Fruit fly (Drosophila melanogaster) whole organism, adult: Measurements from ENCODE around the gene CG42538.

Experiments used
- CG11617 ChIP-seq: fragments of 200-800 bp; sonication (Bioruptor generic); optimal IDR thresholded peaks from 2 replicates; lab custom pipeline; 2017; ENCODE audit warnings: mild to moderate bottlenecking, missing biosample characterization, missing genetic modification reagents, missing genetic modification characterization
- CG14711 ChIP-seq: fragments of 200-800 bp; sonication (Bioruptor generic); optimal IDR thresholded peaks from 2 replicates; lab custom pipeline; 2018; ENCODE audit warnings: missing biosample characterization, mild to moderate bottlenecking, missing genetic modification characterization, moderate library complexity
- CG33017 ChIP-seq: fragments of 200-800 bp; sonication (Bioruptor generic); optimal IDR thresholded peaks from 2 replicates; lab custom pipeline; 2018; ENCODE audit warnings: missing biosample characterization, mild to moderate bottlenecking, missing genetic modification characterization, moderate library complexity
- CG5204 ChIP-seq: fragments of 200-800 bp; sonication (Bioruptor generic); optimal IDR thresholded peaks from 2 replicates; lab custom pipeline; 2016; ENCODE audit warnings: missing biosample characterization, missing genetic modification characterization
- Clk ChIP-seq: fragments of 200-800 bp; sonication (Bioruptor generic); optimal IDR thresholded peaks from 2 replicates; lab custom pipeline; 2017; ENCODE audit warnings: missing biosample characterization, missing genetic modification characterization
- Crg-1 ChIP-seq: fragments of 200-800 bp; sonication (Bioruptor generic); optimal IDR thresholded peaks from 2 replicates; lab custom pipeline; 2016; ENCODE audit warnings: missing biosample characterization, missing genetic modification characterization
- Hr96 ChIP-seq: fragments of 200-800 bp; sonication (Bioruptor generic); optimal IDR thresholded peaks from 2 replicates; lab custom pipeline; 2016; ENCODE audit warnings: missing biosample characterization, missing genetic modification characterization
- bab1 ChIP-seq: fragments of 200-800 bp; sonication (Bioruptor generic); optimal IDR thresholded peaks from 3 replicates; lab custom pipeline; 2019; ENCODE audit warnings: missing biosample characterization, mild to moderate bottlenecking, missing genetic modification characterization, moderate library complexity
- cnc ChIP-seq, 2 experiments: fragments of >200 bp; optimal IDR thresholded peaks; 2 replicates each; lab custom pipeline; 2017
- kay ChIP-seq: fragments of 200-800 bp; sonication (Bioruptor generic); peaks from one replicate; lab custom pipeline; 2016; ENCODE audit warnings: missing biosample characterization, missing genetic modification characterization, borderline replicate concordance
- ovo ChIP-seq: fragments of 200-800 bp; sonication (Bioruptor generic); optimal IDR thresholded peaks from 2 replicates; lab custom pipeline; 2016; ENCODE audit warnings: missing biosample characterization, missing genetic modification characterization
- pad ChIP-seq: fragments of 200-800 bp; sonication (Bioruptor generic); optimal IDR thresholded peaks from 3 replicates; lab custom pipeline; 2017; ENCODE audit warnings: missing biosample characterization, missing genetic modification characterization, mild to moderate bottlenecking, moderate library complexity, missing genetic modification reagents
- tj ChIP-seq: fragments of 200-800 bp; sonication (Bioruptor generic); optimal IDR thresholded peaks from 3 replicates; lab custom pipeline; 2017; ENCODE audit warnings: missing biosample characterization, mild to moderate bottlenecking, missing genetic modification characterization, moderate library complexity
- toe ChIP-seq: fragments of 200-800 bp; sonication (Bioruptor generic); optimal IDR thresholded peaks from 2 replicates; lab custom pipeline; 2016; ENCODE audit warnings: missing biosample characterization, missing genetic modification characterization

DNA sequence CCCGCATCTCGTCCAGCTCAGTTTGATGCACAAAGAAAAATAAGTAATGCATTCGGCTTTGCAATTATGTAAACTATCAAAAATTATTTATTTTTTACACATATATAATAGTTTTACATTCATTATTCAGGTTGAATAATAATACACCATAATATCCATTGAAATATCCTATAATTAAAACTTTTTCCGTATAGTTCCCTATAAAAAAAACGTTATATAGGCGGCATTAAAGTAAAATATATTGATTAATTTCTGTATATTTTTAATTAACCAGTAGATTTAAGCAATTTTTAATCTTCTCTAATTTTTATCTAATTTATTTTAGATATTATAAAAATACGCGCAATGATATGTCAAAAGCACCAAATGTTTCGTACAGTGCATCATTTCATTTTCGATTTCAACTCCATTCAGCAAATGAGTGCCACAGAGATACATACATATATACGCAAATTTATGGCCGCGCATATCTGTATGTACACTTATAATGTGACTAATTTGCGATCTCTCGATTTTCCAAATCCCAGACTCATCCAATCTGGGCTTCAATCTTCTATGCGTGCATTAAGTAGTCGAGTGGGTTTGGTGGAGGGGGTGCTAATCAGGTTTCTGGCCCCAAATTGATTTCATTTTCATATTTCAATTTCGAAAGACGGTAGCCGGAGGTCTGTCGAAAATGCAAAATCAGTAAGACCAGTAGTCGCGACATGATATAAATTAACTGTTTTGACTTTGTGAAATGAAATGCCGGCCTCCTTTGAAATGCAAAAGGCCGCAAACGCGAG is 20.9 kb upstream of the CG42538 start:
- TF ChIP-seq pad (GFP tag; lab: Kevin White, UChicago) (no peak), cnc (optimal IDR thresholded peaks at IDR 0.05; lab: Kevin White, UChicago) (no peak), toe (GFP tag; lab: Kevin White, UChicago) (no peak), kay (no peak), CG5204 (no peak), ovo (GFP tag; lab: Kevin White, UChicago) (no peak), bab1 (no peak), Crg-1 (GFP tag; lab: Kevin White, UChicago) (no peak), tj (GFP tag; lab: Kevin White, UChicago) (no peak), CG33017 (no peak), CG14711 (tag; lab: Kevin White, UChicago) (no peak), CG11617 (GFP tag; lab: Kevin White, UChicago) (no peak), Hr96 (GFP tag; lab: Kevin White, UChicago) (no peak), Clk (no peak)
